Fruit fly (Drosophila melanogaster): ENCODE data around the gene Rh6.

Gene Rh6

DNA sequence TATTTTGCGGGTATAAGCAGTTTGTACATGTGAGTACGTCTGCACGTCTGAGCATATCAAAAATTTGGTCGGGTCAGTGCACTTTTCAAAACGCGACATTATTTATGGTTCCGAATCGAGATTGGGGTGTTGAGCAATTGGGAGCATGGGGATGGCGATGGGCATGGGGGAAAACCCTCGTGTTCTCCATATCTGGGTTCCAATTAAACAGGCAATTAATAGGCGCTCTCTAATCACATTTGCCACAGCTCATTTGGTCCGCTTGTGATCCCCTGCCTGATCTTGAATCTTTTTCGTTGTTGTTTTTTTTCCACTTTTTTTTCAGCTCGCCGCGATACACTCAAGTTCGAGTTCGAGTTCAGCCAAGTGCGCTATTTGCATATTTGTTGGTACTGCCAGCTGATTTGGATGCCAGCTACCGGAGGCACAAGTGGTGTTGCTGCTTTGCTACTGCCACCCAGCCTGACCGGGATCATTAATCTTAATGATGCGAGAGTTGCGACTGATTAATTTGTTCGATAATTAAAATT lies 24.7 kb upstream of the Rh6 start:
- no peak for TF ChIP-seq psq (optimal IDR thresholded peaks at IDR 0.05)
- TF ChIP-seq Myc (optimal IDR thresholded peaks at IDR 0.05), result no peak
- TF ChIP-seq ttk (optimal IDR thresholded peaks at IDR 0.05), result no peak
- TF ChIP-seq h (optimal IDR thresholded peaks at IDR 0.05), result no peak
- no peak for TF ChIP-seq Sin3A (optimal IDR thresholded peaks at IDR 0.05)
- TF ChIP-seq insv (optimal IDR thresholded peaks at IDR 0.05), result no peak

DNA sequence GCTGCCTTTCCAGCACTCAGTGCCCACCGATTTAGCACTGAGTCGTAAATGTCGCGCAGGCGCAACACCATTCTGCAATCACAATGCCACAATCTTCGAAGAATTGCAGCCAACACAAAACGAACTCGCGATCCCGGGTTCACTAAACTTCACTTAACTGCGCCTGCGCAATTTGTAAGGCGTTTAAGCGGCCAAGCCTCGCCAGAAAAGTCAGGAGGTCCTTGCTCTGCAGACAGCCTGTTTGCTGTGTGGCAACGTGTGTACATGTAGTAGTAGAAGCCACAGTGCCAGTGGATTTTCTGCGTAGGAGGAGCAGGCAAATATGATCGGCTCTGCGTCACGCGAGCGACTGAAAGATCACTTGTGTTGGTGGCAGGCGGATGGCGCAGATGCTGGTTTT lies 19.8 kb upstream of the Rh6 start:
- TF ChIP-seq Myc (optimal IDR thresholded peaks at IDR 0.05), result no peak
- TF ChIP-seq ttk (optimal IDR thresholded peaks at IDR 0.05), result no peak
- no peak for TF ChIP-seq h (optimal IDR thresholded peaks at IDR 0.05)
- no peak for TF ChIP-seq insv (optimal IDR thresholded peaks at IDR 0.05)
- no peak for TF ChIP-seq psq (optimal IDR thresholded peaks at IDR 0.05)
- no peak for TF ChIP-seq Sin3A (optimal IDR thresholded peaks at IDR 0.05)

DNA sequence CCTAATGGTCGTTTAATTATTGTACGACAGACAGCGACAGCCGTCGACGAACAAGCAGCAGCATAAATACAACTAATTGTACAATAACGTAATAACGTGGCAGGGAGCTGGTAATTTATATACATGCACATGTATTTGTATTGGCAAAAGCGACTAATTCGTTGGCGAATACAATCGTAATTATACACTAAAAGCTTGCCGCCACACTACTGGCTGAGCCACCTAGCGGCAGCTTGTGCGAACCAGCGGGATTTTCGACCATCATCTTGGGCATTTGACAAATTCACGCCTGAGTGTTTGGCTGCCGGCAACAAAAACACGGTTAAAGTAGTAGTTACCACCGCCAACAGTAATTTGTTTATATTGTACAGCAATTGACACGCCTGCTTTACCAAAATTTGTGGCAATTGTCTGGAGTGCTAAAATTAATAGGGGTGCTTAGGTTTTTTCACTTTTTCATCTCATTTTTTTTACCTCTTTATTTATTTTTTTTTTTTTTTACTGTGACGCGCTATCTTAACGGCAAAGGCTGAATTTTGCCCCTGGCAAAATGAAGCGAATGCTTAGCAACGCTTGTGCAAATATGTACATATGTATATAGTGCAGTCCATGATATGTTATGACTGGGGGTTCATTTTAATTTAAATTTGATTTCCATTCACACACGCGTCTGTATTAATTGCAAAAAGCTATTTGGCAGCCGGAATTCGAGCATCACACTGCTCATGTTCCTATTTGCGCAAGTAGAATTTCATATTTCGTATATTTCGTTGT lies 14.8 kb upstream of the Rh6 start:
- no peak for TF ChIP-seq h (optimal IDR thresholded peaks at IDR 0.05)
- TF ChIP-seq psq (optimal IDR thresholded peaks at IDR 0.05), result no peak
- no peak for TF ChIP-seq Myc (optimal IDR thresholded peaks at IDR 0.05)
- no peak for TF ChIP-seq Sin3A (optimal IDR thresholded peaks at IDR 0.05)
- TF ChIP-seq ttk (optimal IDR thresholded peaks at IDR 0.05), result no peak
- TF ChIP-seq insv (optimal IDR thresholded peaks at IDR 0.05), result no peak

DNA sequence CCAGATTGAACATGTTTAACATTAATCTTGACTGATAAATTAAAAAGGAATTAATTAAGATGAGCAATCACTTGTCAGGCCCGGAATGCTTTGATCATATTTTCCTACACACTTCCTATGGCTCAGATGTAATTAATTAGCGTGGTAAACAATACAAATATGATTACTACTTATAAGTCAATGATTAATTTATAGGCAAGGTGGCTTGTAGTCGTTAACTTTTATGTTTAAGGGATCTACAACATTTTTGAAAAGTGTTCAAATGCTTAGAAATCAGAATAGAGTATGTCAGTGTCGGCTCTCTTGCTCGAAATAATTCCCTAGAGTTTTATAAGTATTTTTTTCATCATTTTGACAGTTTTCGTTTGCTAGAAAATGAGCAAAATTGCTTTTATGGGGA lies 11.2 kb upstream of the Rh6 start:
- TF ChIP-seq h (optimal IDR thresholded peaks at IDR 0.05) (no peak), Sin3A (optimal IDR thresholded peaks at IDR 0.05) (no peak), psq (optimal IDR thresholded peaks at IDR 0.05) (no peak), ttk (optimal IDR thresholded peaks at IDR 0.05) (no peak), Myc (optimal IDR thresholded peaks at IDR 0.05) (no peak), insv (optimal IDR thresholded peaks at IDR 0.05) (no peak)

DNA sequence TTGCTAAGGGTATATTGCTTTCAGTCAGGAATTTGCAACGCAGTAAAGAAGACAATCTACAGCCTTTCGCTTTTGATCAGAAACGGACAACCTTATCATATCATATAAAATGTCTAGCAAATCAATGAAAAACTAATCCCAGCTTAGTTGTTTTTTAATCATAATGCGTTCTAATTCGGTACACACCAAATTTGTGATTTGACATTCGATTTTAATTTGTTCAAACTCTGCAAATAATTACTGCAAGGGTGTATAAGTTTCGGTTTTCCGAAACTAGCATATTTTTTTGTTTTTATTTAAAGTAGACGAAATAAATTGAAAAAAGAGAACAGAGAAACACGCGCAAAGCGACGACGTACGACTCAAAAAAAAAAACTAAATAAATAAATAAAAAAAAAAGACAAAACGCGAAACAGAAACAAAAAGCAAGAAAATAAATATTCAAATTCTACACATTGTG lies 10.2 kb upstream of the Rh6 start:
- no peak for TF ChIP-seq insv (optimal IDR thresholded peaks at IDR 0.05)
- no peak for TF ChIP-seq Myc (optimal IDR thresholded peaks at IDR 0.05)
- no peak for TF ChIP-seq h (optimal IDR thresholded peaks at IDR 0.05)
- no peak for TF ChIP-seq Sin3A (optimal IDR thresholded peaks at IDR 0.05)
- no peak for TF ChIP-seq psq (optimal IDR thresholded peaks at IDR 0.05)
- no peak for TF ChIP-seq ttk (optimal IDR thresholded peaks at IDR 0.05)

DNA sequence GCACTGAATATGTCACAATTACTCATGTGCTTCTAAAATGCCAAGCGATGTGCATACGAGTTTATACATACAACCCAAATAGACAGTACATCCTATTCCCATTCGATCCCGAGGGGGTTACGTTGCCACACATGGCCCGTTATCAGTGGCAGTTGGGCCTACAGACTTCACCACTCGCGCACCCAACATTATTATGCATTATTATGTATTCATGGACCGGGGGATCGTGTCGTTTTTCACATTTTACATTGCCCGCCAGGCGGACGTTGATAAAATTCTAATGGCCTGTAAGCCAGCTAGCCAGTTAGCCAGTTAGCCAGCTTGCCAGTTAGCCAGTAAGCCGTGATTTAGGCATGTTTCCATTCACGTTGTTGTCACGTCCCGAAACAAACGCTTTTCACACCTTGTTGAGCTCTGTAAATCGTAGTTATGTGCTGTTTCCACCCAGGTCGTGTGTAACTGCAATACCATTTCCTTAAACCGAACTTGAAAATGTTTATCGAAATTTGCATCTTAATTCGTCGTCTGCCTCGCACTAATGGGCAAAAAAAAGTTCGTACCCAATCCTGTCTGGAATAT lies 9.5 kb upstream of the Rh6 start:
- no peak for TF ChIP-seq insv (optimal IDR thresholded peaks at IDR 0.05)
- TF ChIP-seq Sin3A (optimal IDR thresholded peaks at IDR 0.05), result no peak
- no peak for TF ChIP-seq psq (optimal IDR thresholded peaks at IDR 0.05)
- TF ChIP-seq ttk (optimal IDR thresholded peaks at IDR 0.05), result no peak

DNA sequence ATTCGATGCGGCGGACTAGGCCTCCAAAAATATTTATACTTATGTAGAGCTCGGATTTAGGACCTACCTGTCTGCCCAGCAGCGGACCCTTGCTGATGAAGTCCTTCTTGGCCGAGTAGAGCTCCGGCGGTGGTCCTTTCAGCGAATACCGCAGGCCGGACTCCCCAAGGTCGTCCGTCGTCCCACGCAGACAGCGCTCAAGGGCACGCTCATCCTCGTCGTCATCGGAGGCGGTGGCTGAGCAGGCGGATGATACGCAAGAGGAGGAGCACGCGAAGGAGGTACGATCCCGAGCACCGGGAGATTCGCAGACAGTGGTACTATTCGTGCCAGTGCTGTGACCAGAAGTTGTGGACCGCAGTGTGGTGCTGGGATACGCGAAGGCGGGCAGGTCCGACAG lies 8.1 kb upstream of the Rh6 start:
- no peak for TF ChIP-seq insv (optimal IDR thresholded peaks at IDR 0.05)
- no peak for TF ChIP-seq Myc (optimal IDR thresholded peaks at IDR 0.05)
- no peak for TF ChIP-seq psq (optimal IDR thresholded peaks at IDR 0.05)
- TF ChIP-seq ttk (optimal IDR thresholded peaks at IDR 0.05), result no peak
- TF ChIP-seq h (optimal IDR thresholded peaks at IDR 0.05), result no peak
- TF ChIP-seq Sin3A (optimal IDR thresholded peaks at IDR 0.05), result no peak

DNA sequence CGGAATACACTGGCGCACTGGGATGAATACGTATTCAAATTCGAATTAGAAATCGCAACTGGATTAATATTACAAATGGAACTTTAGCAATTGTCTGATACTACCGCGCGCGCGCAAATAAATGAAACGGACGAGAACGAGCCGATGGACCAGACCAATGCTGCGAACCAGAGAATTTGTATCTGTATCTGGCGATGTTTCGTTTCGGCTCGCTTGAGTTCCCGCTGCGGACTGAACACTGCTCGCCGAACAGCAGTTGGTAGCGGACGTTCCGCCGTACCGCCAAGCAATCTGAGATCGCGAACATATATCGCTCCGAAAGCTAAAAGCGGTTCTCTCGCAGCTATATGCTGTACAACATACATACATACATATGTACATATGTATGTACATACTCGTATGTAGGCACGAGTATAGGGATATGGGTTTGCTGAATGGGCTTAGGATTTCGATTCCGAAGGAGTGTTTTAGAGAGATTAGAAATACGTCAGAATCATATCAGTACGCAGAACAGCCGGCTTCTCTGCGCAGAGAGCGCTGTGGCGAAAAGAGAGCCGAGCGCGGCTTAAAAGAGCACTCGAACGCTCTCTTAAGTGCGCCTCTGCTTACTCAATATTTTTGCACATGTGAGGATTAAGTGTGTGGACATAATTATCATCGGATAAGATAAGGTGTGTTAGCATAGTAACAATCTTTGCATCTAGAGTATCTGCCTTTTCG lies 6.8 kb upstream of the Rh6 start, which contains the start of gene AdamTS-A:
Gene AdamTS-A, minus strand, starts transcription at position 221 of the 720 bp plus-strand sequence.
- TF ChIP-seq psq (optimal IDR thresholded peaks at IDR 0.05), result no peak
- TF ChIP-seq Myc (optimal IDR thresholded peaks at IDR 0.05), result no peak
- no peak for TF ChIP-seq ttk (optimal IDR thresholded peaks at IDR 0.05)
- TF ChIP-seq h (optimal IDR thresholded peaks at IDR 0.05), result no peak
- TF ChIP-seq Sin3A (optimal IDR thresholded peaks at IDR 0.05), result no peak
- no peak for TF ChIP-seq insv (optimal IDR thresholded peaks at IDR 0.05)

DNA sequence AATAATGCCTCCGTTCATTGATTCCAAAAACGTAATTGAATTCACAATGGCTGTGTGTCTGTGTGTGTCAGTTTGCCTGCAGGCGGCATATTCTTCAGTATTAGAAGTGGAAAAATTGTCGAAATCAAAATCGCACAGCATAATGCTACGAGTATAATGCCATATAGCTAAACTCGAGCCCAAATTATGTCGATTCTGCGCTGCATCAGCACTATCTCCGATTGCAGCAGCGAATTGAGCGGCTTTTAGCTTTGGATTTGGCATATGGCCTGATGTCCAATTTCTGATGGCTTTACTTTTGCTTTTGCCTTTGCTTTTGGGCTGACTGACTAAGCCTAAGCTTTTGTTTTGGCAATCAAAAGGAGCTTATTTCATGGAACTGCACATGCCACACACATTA lies 2.9 kb upstream of the Rh6 start:
- no peak for TF ChIP-seq insv (optimal IDR thresholded peaks at IDR 0.05)
- no peak for TF ChIP-seq Myc (optimal IDR thresholded peaks at IDR 0.05)
- TF ChIP-seq Sin3A (optimal IDR thresholded peaks at IDR 0.05), result no peak
- no peak for TF ChIP-seq h (optimal IDR thresholded peaks at IDR 0.05)
- no peak for TF ChIP-seq psq (optimal IDR thresholded peaks at IDR 0.05)
- TF ChIP-seq ttk (optimal IDR thresholded peaks at IDR 0.05), result no peak

DNA sequence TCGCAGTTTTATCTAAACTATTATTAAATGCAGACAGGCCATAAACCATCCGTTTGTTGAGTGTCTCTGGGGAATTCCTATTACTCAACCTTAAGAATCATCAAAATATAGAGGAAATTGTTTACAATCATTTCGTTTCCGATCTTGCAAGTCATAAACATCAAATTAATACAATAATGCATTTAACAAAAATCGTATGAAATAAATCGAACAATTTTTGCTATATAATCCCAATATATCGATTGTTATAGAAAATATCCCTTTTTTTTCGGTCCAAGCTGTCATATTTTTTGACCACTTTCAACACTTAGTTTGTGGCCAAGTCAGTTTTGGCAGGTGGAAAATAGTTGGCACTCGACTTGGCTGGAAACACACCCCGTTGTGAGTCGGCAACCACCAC lies 1.4 kb upstream of the Rh6 start, which contains the start of gene B9d1:
Gene B9d1, plus strand, starts transcription at position 301 of the 400 bp plus-strand sequence.
- no peak for TF ChIP-seq insv (optimal IDR thresholded peaks at IDR 0.05)
- no peak for TF ChIP-seq Myc (optimal IDR thresholded peaks at IDR 0.05)
- TF ChIP-seq psq (optimal IDR thresholded peaks at IDR 0.05), result no peak
- TF ChIP-seq ttk (optimal IDR thresholded peaks at IDR 0.05), result no peak
- no peak for TF ChIP-seq Sin3A (optimal IDR thresholded peaks at IDR 0.05)
- TF ChIP-seq h (optimal IDR thresholded peaks at IDR 0.05), result no peak

DNA sequence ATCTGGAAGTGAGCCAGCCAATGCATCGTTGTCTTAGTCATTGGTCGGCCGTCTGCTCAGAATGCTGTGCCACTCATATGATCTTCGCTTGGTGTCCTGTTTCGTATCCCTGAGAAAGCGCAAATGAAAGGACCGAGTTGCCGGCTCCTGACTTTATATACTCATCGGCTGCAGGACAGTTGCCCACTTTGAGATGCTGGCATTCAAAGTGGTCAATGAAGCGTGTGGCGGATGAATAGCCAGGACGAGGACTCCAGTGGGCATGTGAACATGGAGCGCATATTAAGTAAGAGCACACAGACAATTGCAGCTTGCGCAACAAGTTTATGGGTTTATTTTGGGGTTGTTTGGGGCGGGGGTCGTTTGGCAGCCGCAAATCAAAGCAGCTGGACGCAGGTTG lies 2.3 kb downstream of the Rh6 start, which contains the start of gene Trissin:
Gene Trissin, minus strand, starts transcription at position 101 of the 400 bp plus-strand sequence.
- TF ChIP-seq psq (optimal IDR thresholded peaks at IDR 0.05) (no peak), h (optimal IDR thresholded peaks at IDR 0.05) (no peak), insv (optimal IDR thresholded peaks at IDR 0.05) (no peak), Sin3A (optimal IDR thresholded peaks at IDR 0.05) (no peak), ttk (optimal IDR thresholded peaks at IDR 0.05) (no peak)

DNA sequence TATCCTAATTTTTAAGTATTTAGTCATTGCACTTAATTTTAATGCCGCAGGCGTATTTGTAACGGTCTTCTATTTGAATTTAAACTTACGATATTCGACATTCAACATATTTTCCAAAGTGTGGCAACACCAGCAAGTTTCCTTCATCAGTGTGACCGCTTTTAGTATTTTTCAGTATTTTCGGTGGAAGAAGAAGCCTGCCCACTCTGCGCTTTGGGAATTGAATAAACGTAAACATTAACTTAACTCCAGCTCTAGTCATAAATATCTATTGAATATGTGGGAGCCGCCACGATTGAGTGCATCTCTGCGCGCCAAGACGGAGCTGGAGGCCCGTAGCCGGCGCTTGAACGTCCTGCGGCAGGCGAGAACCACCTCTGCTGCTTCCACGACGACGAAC lies 2.9 kb downstream of the Rh6 start, which contains the start of gene obe:
Gene obe, plus strand, starts transcription at position 185 of the 400 bp plus-strand sequence.
- no peak for TF ChIP-seq psq (optimal IDR thresholded peaks at IDR 0.05)
- no peak for TF ChIP-seq ttk (optimal IDR thresholded peaks at IDR 0.05)
- TF ChIP-seq insv (optimal IDR thresholded peaks at IDR 0.05), result no peak
- TF ChIP-seq Sin3A (optimal IDR thresholded peaks at IDR 0.05), result no peak
- no peak for TF ChIP-seq Myc (optimal IDR thresholded peaks at IDR 0.05)
- no peak for TF ChIP-seq h (optimal IDR thresholded peaks at IDR 0.05)

Measured in Kc167 (cell line).